Fruit fly (Drosophila melanogaster): ENCODE results near the gene CG2818.

Gene CG2818

dm6 chr2L:3712949-3713416, at the start of gene CG2818, which contains the start of gene CG31955:
Gene CG2818 (plus strand): TSS chr2L:3713360.
Gene CG31955 (minus strand): TSS chr2L:3713105.
- TF ChIP-seq kay (GFP tag; ENCODE audit: borderline replicate concordance) (peak; percentile 96), Hr96 (GFP tag; optimal IDR thresholded peaks at IDR 0.05) (peak; percentile 52), bab1 (GFP tag; optimal IDR thresholded peaks at IDR 0.05) (no peak), CG1620 (GFP tag; optimal IDR thresholded peaks at IDR 0.05) (peak; percentile 6), CG7101 (tag; optimal IDR thresholded peaks at IDR 0.05) (no peak), Crg-1 (GFP tag; optimal IDR thresholded peaks at IDR 0.05) (no peak), tj (GFP tag; optimal IDR thresholded peaks at IDR 0.05) (peak; percentile 35), cnc (optimal IDR thresholded peaks at IDR 0.05) (no peak), CG11617 (GFP tag; optimal IDR thresholded peaks at IDR 0.05) (peak; percentile 15), Clk (GFP tag; optimal IDR thresholded peaks at IDR 0.05) (no peak), cic (GFP tag; optimal IDR thresholded peaks at IDR 0.05) (no peak), CG12768 (GFP tag; optimal IDR thresholded peaks at IDR 0.05) (no peak), CG33017 (tag; optimal IDR thresholded peaks at IDR 0.05) (no peak), toe (GFP tag; optimal IDR thresholded peaks at IDR 0.05) (peak; percentile 36), CG14711 (tag; optimal IDR thresholded peaks at IDR 0.05) (peak; percentile 29), Mnt (GFP tag; optimal IDR thresholded peaks at IDR 0.05) (no peak), CG5204 (GFP tag; optimal IDR thresholded peaks at IDR 0.05) (peak; percentile 55), CG7045 (GFP tag; optimal IDR thresholded peaks at IDR 0.05) (no peak), ovo (GFP tag; optimal IDR thresholded peaks at IDR 0.05) (peak; percentile 31), pad (GFP tag; optimal IDR thresholded peaks at IDR 0.05) (peak; percentile 95)

DNA sequence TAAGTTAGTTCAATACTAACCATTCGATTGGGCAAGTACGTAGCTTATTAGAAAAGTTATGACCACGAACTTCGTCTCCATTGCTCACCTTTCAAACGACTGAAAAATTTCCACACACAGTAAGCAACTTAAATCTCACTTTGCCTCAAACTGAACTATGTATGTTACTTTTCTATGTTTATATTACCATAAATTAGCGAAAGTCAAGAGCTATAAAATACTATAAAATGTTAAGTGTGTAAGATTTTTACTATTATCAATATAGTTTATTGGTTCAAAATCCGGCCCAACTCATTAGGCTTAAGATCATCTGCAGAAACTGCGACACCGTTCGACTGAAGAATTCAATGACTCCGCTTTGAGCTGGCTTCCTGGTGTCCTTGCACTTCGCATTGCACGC, 44.7 kb upstream of the CG2818 start, which contains the start of gene Sfp24Ba:
Sfp24Ba (minus strand) TSS at position 101 of the 400 bp plus-strand sequence.
- no peak for TF ChIP-seq CG14711 (tag; optimal IDR thresholded peaks at IDR 0.05)
- TF ChIP-seq CG1620 (GFP tag; optimal IDR thresholded peaks at IDR 0.05): no peak
- no peak for TF ChIP-seq Hr96 (GFP tag; optimal IDR thresholded peaks at IDR 0.05)
- TF ChIP-seq CG7101 (tag; optimal IDR thresholded peaks at IDR 0.05): no peak
- TF ChIP-seq bab1 (GFP tag; optimal IDR thresholded peaks at IDR 0.05): no peak
- TF ChIP-seq toe (GFP tag; optimal IDR thresholded peaks at IDR 0.05): no peak
- TF ChIP-seq tj (GFP tag; optimal IDR thresholded peaks at IDR 0.05): no peak

DNA sequence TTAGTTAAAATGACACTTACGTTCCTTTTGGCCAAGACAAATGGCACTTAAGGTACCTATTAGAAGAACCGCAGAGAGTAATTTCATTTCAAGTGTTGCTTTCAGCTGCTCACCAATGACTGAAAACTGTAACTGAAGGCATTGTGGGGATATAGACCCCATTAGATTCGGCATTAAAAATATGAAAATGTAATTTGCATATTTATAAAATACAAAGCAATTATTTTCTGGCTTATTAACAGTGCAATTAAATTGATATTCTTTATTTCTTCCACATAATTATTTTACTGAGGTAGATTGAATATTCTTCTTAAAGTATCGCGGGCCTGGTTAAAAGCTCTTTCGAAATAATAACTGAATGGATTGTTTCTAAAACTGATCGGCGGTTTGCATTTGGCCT, 44.1 kb upstream of the CG2818 start, which contains the start of gene Sfp24Bd:
Sfp24Bd (minus strand) TSS at position 101 of the 400 bp plus-strand sequence.
- TF ChIP-seq CG1620 (GFP tag; optimal IDR thresholded peaks at IDR 0.05): no peak
- TF ChIP-seq Hr96 (GFP tag; optimal IDR thresholded peaks at IDR 0.05): no peak
- no peak for TF ChIP-seq CG11617 (GFP tag; optimal IDR thresholded peaks at IDR 0.05)
- no peak for TF ChIP-seq tj (GFP tag; optimal IDR thresholded peaks at IDR 0.05)
- no peak for TF ChIP-seq bab1 (GFP tag; optimal IDR thresholded peaks at IDR 0.05)
- no peak for TF ChIP-seq CG7101 (tag; optimal IDR thresholded peaks at IDR 0.05)
- no peak for TF ChIP-seq CG33017 (tag; optimal IDR thresholded peaks at IDR 0.05)
- TF ChIP-seq kay (GFP tag; ENCODE audit: borderline replicate concordance): no peak
- TF ChIP-seq ovo (GFP tag; optimal IDR thresholded peaks at IDR 0.05): no peak

- TF ChIP-seq Crg-1 (GFP tag; optimal IDR thresholded peaks at IDR 0.05) (no peak), bab1 (GFP tag; optimal IDR thresholded peaks at IDR 0.05) (no peak), CG7101 (tag; optimal IDR thresholded peaks at IDR 0.05) (no peak), CG1620 (GFP tag; optimal IDR thresholded peaks at IDR 0.05) (no peak), cnc (optimal IDR thresholded peaks at IDR 0.05) (no peak), CG33017 (tag; optimal IDR thresholded peaks at IDR 0.05) (no peak), CG5204 (GFP tag; optimal IDR thresholded peaks at IDR 0.05) (no peak), Mnt (GFP tag; optimal IDR thresholded peaks at IDR 0.05) (no peak), toe (GFP tag; optimal IDR thresholded peaks at IDR 0.05) (no peak), tj (GFP tag; optimal IDR thresholded peaks at IDR 0.05) (no peak), pad (GFP tag; optimal IDR thresholded peaks at IDR 0.05) (no peak), Clk (GFP tag; optimal IDR thresholded peaks at IDR 0.05) (no peak), CG7045 (GFP tag; optimal IDR thresholded peaks at IDR 0.05) (no peak), cic (GFP tag; optimal IDR thresholded peaks at IDR 0.05) (no peak), ovo (GFP tag; optimal IDR thresholded peaks at IDR 0.05) (no peak), CG11617 (GFP tag; optimal IDR thresholded peaks at IDR 0.05) (no peak), kay (GFP tag; ENCODE audit: borderline replicate concordance) (no peak)
These were observed 43.5 kb upstream of the CG2818 start, which contains the start of gene Sfp24Bb for dm6 chr2L:3669675-3670074. Gene Sfp24Bb (minus strand): TSS chr2L:3669775.

DNA sequence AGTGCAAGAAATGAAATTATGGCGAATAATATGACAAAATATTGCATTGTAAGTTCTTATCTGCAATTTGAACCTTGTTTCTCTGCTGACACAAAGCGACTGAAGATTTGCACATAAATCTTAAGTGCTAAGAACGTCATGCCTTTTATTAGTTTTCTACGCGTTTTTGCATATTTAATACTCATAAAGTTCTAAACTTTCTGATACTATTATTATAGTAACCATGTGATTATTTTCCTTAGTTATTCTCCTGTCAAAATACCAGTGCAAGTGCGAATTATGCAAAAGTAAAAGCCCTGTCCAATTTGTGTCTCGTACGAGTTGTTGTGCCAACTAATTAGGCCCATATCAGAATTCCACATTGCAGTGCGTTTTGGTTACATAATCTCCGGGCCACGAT, 42.7 kb upstream of the CG2818 start, which contains the start of gene Sfp24Bc:
Sfp24Bc (minus strand) TSS at position 101 of the 400 bp plus-strand sequence.
- no peak for TF ChIP-seq CG12768 (GFP tag; optimal IDR thresholded peaks at IDR 0.05)

DNA sequence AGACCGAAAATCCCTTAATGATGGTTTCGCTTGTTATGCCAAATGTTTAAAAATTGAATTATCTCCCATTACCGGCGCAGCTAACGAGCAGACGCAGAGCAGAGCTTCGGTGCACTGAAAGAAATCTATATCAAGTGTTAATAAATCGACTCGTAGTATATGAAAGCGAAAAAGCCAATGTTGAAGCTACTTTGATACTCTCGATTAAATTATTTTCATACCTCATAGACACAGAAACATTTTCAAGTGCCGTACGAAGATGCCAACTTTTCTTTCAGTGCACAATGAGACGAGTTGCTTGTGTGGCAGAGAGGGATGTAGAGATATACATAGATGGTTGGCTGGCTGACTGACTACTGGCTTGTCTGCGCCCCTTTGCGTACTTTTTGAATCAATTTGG, 37.4 kb upstream of the CG2818 start:
- TF ChIP-seq ovo (GFP tag; optimal IDR thresholded peaks at IDR 0.05) (no peak), Mnt (GFP tag; optimal IDR thresholded peaks at IDR 0.05) (no peak), bab1 (GFP tag; optimal IDR thresholded peaks at IDR 0.05) (no peak), toe (GFP tag; optimal IDR thresholded peaks at IDR 0.05) (no peak), Hr96 (GFP tag; optimal IDR thresholded peaks at IDR 0.05) (no peak), CG5204 (GFP tag; optimal IDR thresholded peaks at IDR 0.05) (no peak), Clk (GFP tag; optimal IDR thresholded peaks at IDR 0.05) (no peak)

DNA sequence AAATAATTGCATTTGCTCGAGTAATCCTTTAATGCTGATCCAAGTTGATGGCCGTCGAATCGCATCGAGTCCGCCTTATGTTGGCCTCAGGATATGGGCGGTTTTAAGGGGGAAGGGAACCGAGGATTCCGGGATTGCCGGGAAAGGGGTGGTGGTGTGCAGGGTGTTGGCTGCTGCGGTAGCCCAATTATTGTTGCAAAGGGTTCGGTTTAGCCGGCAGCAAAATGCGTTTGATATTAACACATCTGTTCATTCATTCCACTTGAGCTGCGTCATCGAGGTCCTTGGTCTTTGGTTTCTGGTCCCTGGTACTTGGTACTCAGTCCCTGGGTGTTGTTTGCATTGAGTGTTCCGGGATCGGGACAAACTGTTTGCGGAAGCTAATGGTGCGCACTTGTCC, 31.8 kb upstream of the CG2818 start:
- TF ChIP-seq Mnt (GFP tag; optimal IDR thresholded peaks at IDR 0.05) (no peak), toe (GFP tag; optimal IDR thresholded peaks at IDR 0.05) (no peak), pad (GFP tag; optimal IDR thresholded peaks at IDR 0.05) (no peak), CG14711 (tag; optimal IDR thresholded peaks at IDR 0.05) (no peak), tj (GFP tag; optimal IDR thresholded peaks at IDR 0.05) (no peak), CG33017 (tag; optimal IDR thresholded peaks at IDR 0.05) (no peak), CG12768 (GFP tag; optimal IDR thresholded peaks at IDR 0.05) (no peak), kay (GFP tag; ENCODE audit: borderline replicate concordance) (no peak), CG5204 (GFP tag; optimal IDR thresholded peaks at IDR 0.05) (no peak), CG11617 (GFP tag; optimal IDR thresholded peaks at IDR 0.05) (no peak), CG7101 (tag; optimal IDR thresholded peaks at IDR 0.05) (no peak), Hr96 (GFP tag; optimal IDR thresholded peaks at IDR 0.05) (no peak), Clk (GFP tag; optimal IDR thresholded peaks at IDR 0.05) (no peak), CG1620 (GFP tag; optimal IDR thresholded peaks at IDR 0.05) (no peak), cnc (optimal IDR thresholded peaks at IDR 0.05) (no peak), bab1 (GFP tag; optimal IDR thresholded peaks at IDR 0.05) (no peak), cic (GFP tag; optimal IDR thresholded peaks at IDR 0.05) (no peak), CG7045 (GFP tag; optimal IDR thresholded peaks at IDR 0.05) (no peak), Crg-1 (GFP tag; optimal IDR thresholded peaks at IDR 0.05) (no peak), ovo (GFP tag; optimal IDR thresholded peaks at IDR 0.05) (no peak)
